Worm (Caenorhabditis elegans): ENCODE data around the gene grl-5.

grl-5 gene

ce11 chrV:4396257-4396656, 18.2 kb downstream of the grl-5 start, which contains the start of gene F13A2.3:
Gene F13A2.3, minus strand, starts transcription at chrV:4396357.
- no peak for TF ChIP-seq ets-7 (tag; optimal IDR thresholded peaks at IDR 0.05)
- TF ChIP-seq scrt-1 (GFP tag; IDR thresholded peaks at IDR 0.05): no peak
- no peak for TF ChIP-seq tbx-11 (GFP tag; IDR thresholded peaks at IDR 0.05)
- TF ChIP-seq hmg-4 (GFP tag; optimal IDR thresholded peaks at IDR 0.05): no peak
- TF ChIP-seq aly-1 (tag; optimal IDR thresholded peaks at IDR 0.05): no peak

DNA sequence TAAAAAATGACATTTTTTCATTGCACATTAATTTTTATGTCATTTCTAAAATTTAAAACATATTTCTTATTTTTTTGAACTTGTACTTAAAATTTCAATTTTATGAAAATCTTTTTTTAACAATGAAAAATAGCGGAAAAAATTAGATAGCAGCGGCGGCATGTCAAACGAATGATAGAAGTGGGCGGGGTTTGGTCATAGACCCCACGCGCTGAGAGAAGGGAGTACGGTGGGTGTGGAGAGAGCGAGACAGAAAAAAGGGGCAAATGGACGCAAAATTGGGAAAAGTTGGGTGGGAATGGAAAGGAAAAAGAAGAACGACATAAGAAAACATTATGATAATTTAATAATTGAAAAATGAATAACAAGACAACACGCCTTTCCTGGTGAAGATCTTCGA, 26.5 kb downstream of the grl-5 start:
- TF ChIP-seq tbx-37 (GFP tag; conservative IDR thresholded peaks at IDR 0.05) (no peak), ceh-13 (GFP tag; optimal IDR thresholded peaks at IDR 0.05) (no peak), hnd-1 (tag; optimal IDR thresholded peaks at IDR 0.05) (no peak), tbx-11 (GFP tag; IDR thresholded peaks at IDR 0.05) (no peak), ets-7 (tag; optimal IDR thresholded peaks at IDR 0.05) (no peak), ceh-36 (tag; optimal IDR thresholded peaks at IDR 0.05) (no peak), sea-1 (GFP tag; conservative IDR thresholded peaks at IDR 0.05) (no peak), ama-1 (optimal IDR thresholded peaks at IDR 0.05) (no peak), B0310.2 (tag; optimal IDR thresholded peaks at IDR 0.05) (no peak), aly-1 (tag; optimal IDR thresholded peaks at IDR 0.05) (no peak), scrt-1 (GFP tag; IDR thresholded peaks at IDR 0.05) (no peak), hmbx-1 (tag; optimal IDR thresholded peaks at IDR 0.05) (no peak), tra-4 (tag; optimal IDR thresholded peaks at IDR 0.05) (no peak), F13C5.2 (tag; optimal IDR thresholded peaks at IDR 0.05) (no peak), hmg-4 (GFP tag; optimal IDR thresholded peaks at IDR 0.05) (no peak), pes-1 (GFP tag; IDR thresholded peaks at IDR 0.05) (no peak)

DNA sequence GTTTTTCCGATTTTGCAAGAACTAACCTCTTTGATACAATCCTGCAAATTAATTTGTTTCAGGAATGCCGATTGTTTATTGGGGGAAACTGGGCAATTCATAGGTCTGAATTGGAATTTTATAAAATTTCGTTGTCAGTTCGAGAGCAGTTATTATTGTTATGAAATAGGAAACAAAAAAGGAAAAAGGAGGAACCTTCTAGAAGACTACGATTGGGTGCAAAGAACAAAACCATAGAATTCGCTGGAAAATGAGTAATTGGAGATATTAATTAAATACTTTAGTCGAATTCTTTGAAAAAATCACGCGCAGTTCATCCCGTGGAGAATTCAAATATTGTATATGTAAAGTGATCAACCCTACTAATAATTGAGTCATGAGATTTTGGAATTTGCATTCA, 27.1 kb downstream of the grl-5 start, which contains the start of gene F13A2.9:
Gene F13A2.9 (minus strand): TSS at position 101 of the 400 bp plus-strand sequence.
- TF ChIP-seq ceh-13 (GFP tag; optimal IDR thresholded peaks at IDR 0.05): no peak

DNA sequence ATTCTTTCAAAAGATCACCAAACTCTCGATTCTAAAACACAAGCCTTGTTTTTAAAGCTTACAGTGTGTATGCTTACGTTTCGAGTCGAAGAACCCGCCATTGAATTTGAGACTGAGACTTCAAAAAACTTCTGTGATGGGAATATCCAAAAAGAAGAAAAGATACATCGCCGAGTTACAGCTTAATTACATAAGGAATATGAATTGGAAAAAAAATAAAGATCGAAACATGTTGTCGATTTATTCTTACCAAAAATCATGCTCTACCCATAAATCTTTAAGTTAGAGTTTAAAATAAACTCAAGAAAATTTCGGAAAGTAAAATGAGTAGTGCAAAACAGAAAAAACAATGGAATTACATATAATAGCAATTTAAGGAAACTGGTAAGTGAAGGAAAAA, 28.3 kb downstream of the grl-5 start, which contains the start of gene F13A2.10:
Gene F13A2.10 (minus strand): TSS at position 101 of the 400 bp plus-strand sequence.
- no peak for TF ChIP-seq hmg-4 (GFP tag; optimal IDR thresholded peaks at IDR 0.05)
- TF ChIP-seq sea-1 (GFP tag; conservative IDR thresholded peaks at IDR 0.05): no peak
- no peak for TF ChIP-seq ets-7 (tag; optimal IDR thresholded peaks at IDR 0.05)
- no peak for TF ChIP-seq tbx-11 (GFP tag; IDR thresholded peaks at IDR 0.05)
- no peak for TF ChIP-seq tra-4 (tag; optimal IDR thresholded peaks at IDR 0.05)
- TF ChIP-seq F13C5.2 (tag; optimal IDR thresholded peaks at IDR 0.05): no peak
- TF ChIP-seq B0310.2 (tag; optimal IDR thresholded peaks at IDR 0.05): no peak

- TF ChIP-seq ceh-36 (tag; optimal IDR thresholded peaks at IDR 0.05): no peak
- no peak for TF ChIP-seq aly-1 (tag; optimal IDR thresholded peaks at IDR 0.05)
- TF ChIP-seq tbx-11 (GFP tag; IDR thresholded peaks at IDR 0.05): no peak
- no peak for TF ChIP-seq ama-1 (optimal IDR thresholded peaks at IDR 0.05)
- TF ChIP-seq ets-7 (tag; optimal IDR thresholded peaks at IDR 0.05): no peak
- TF ChIP-seq tbx-37 (GFP tag; conservative IDR thresholded peaks at IDR 0.05): no peak
- TF ChIP-seq B0310.2 (tag; optimal IDR thresholded peaks at IDR 0.05): no peak
- TF ChIP-seq ceh-13 (GFP tag; optimal IDR thresholded peaks at IDR 0.05): no peak
- TF ChIP-seq hmbx-1 (tag; optimal IDR thresholded peaks at IDR 0.05): no peak
- no peak for TF ChIP-seq sea-1 (GFP tag; conservative IDR thresholded peaks at IDR 0.05)
- no peak for TF ChIP-seq tra-4 (tag; optimal IDR thresholded peaks at IDR 0.05)
- no peak for TF ChIP-seq scrt-1 (GFP tag; IDR thresholded peaks at IDR 0.05)
- no peak for TF ChIP-seq flt-1 (GFP tag; IDR thresholded peaks at IDR 0.05)
- no peak for TF ChIP-seq F13C5.2 (tag; optimal IDR thresholded peaks at IDR 0.05)
- no peak for TF ChIP-seq hmg-4 (GFP tag; optimal IDR thresholded peaks at IDR 0.05)
- no peak for TF ChIP-seq pes-1 (GFP tag; IDR thresholded peaks at IDR 0.05)
- no peak for TF ChIP-seq hnd-1 (tag; optimal IDR thresholded peaks at IDR 0.05)
Observed at ce11 chrV:4384482-4384881, 30.0 kb downstream of the grl-5 start, which contains the start of gene F13A2.2. Gene F13A2.2, minus strand, starts transcription at chrV:4384582.

ce11 chrV:4382298-4382697, 32.2 kb downstream of the grl-5 start, which contains the start of gene F13A2.1:
Gene F13A2.1, minus strand, starts transcription at chrV:4382398.
- no peak for TF ChIP-seq ceh-13 (GFP tag; optimal IDR thresholded peaks at IDR 0.05)
- no peak for TF ChIP-seq ets-7 (tag; optimal IDR thresholded peaks at IDR 0.05)
- TF ChIP-seq F13C5.2 (tag; optimal IDR thresholded peaks at IDR 0.05): no peak
- TF ChIP-seq tbx-37 (GFP tag; conservative IDR thresholded peaks at IDR 0.05): no peak
- no peak for TF ChIP-seq hnd-1 (tag; optimal IDR thresholded peaks at IDR 0.05)
- no peak for TF ChIP-seq pes-1 (GFP tag; IDR thresholded peaks at IDR 0.05)
- no peak for TF ChIP-seq ama-1 (optimal IDR thresholded peaks at IDR 0.05)
- TF ChIP-seq aly-1 (tag; optimal IDR thresholded peaks at IDR 0.05): no peak
- no peak for TF ChIP-seq hmbx-1 (tag; optimal IDR thresholded peaks at IDR 0.05)
- TF ChIP-seq scrt-1 (GFP tag; IDR thresholded peaks at IDR 0.05): no peak
- TF ChIP-seq flt-1 (GFP tag; IDR thresholded peaks at IDR 0.05): no peak
- no peak for TF ChIP-seq ceh-36 (tag; optimal IDR thresholded peaks at IDR 0.05)
- no peak for TF ChIP-seq sea-1 (GFP tag; conservative IDR thresholded peaks at IDR 0.05)
- no peak for TF ChIP-seq tbx-11 (GFP tag; IDR thresholded peaks at IDR 0.05)
- TF ChIP-seq B0310.2 (tag; optimal IDR thresholded peaks at IDR 0.05): no peak
- TF ChIP-seq tra-4 (tag; optimal IDR thresholded peaks at IDR 0.05): no peak

- no peak for TF ChIP-seq ceh-36 (tag; optimal IDR thresholded peaks at IDR 0.05)
- no peak for TF ChIP-seq tra-4 (tag; optimal IDR thresholded peaks at IDR 0.05)
- TF ChIP-seq F13C5.2 (tag; optimal IDR thresholded peaks at IDR 0.05): no peak
- TF ChIP-seq ceh-13 (GFP tag; optimal IDR thresholded peaks at IDR 0.05): no peak
- no peak for TF ChIP-seq hmg-4 (GFP tag; optimal IDR thresholded peaks at IDR 0.05)
- no peak for TF ChIP-seq B0310.2 (tag; optimal IDR thresholded peaks at IDR 0.05)
- no peak for TF ChIP-seq ama-1 (optimal IDR thresholded peaks at IDR 0.05)
- no peak for TF ChIP-seq aly-1 (tag; optimal IDR thresholded peaks at IDR 0.05)
- no peak for TF ChIP-seq tbx-11 (GFP tag; IDR thresholded peaks at IDR 0.05)
- no peak for TF ChIP-seq scrt-1 (GFP tag; IDR thresholded peaks at IDR 0.05)
- no peak for TF ChIP-seq sea-1 (GFP tag; conservative IDR thresholded peaks at IDR 0.05)
- no peak for TF ChIP-seq hmbx-1 (tag; optimal IDR thresholded peaks at IDR 0.05)
Observed at ce11 chrV:4377622-4378021, 36.8 kb downstream of the grl-5 start, which contains the start of gene F32D1.8. Gene F32D1.8, minus strand, starts transcription at chrV:4377722.

Measured in whole organism, early embryonic.